Fruit fly (Drosophila melanogaster) whole organism, embryonic: ENCODE results near the gene Srp19.
A peak's percentile ranks its signal among the peaks of the same experiment; 100 is the strongest.

Experiments used
- BtbVII ChIP-seq: fragments of 200-800 bp; sonication (Bioruptor generic); optimal IDR thresholded peaks from 3 replicates; lab custom pipeline; 2017; ENCODE audit warnings: missing biosample characterization, mild to moderate bottlenecking, missing genetic modification characterization
- CG11085 ChIP-seq: fragments of 200-800 bp; sonication (Bioruptor generic); IDR thresholded peaks from 2 replicates; pipeline ENCODE4 v1.3.6; 2022; ENCODE audit warnings: missing biosample characterization, missing genetic modification characterization
- CG12299 ChIP-seq: fragments of 200-800 bp; sonication (Bioruptor generic); optimal IDR thresholded peaks from 2 replicates; lab custom pipeline; 2018; ENCODE audit warnings: missing biosample characterization, mild to moderate bottlenecking, missing genetic modification characterization
- CG12659 ChIP-seq: fragments of 200-800 bp; sonication (Bioruptor generic); optimal IDR thresholded peaks from 3 replicates; lab custom pipeline; 2017; ENCODE audit warnings: mild to moderate bottlenecking, missing biosample characterization, missing genetic modification reagents, missing genetic modification characterization
- CG13894 ChIP-seq: fragments of 200-800 bp; sonication (Bioruptor generic); optimal IDR thresholded peaks from 3 replicates; lab custom pipeline; 2018; ENCODE audit warnings: missing biosample characterization, mild to moderate bottlenecking, missing genetic modification characterization, moderate library complexity
- CG14014 ChIP-seq: fragments of 200-800 bp; sonication (Bioruptor generic); IDR thresholded peaks from 2 replicates; pipeline ENCODE4 v1.3.6; 2022; ENCODE audit warnings: missing biosample characterization, missing genetic modification characterization
- CG14441 ChIP-seq: fragments of 200-800 bp; sonication (Bioruptor generic); IDR thresholded peaks from 2 replicates; pipeline ENCODE4 v1.3.6; 2022; ENCODE audit warnings: missing biosample characterization, missing genetic modification characterization
- CG15011 ChIP-seq: fragments of 200-800 bp; sonication (Bioruptor generic); optimal IDR thresholded peaks from 3 replicates; lab custom pipeline; 2018; ENCODE audit warnings: missing biosample characterization, mild to moderate bottlenecking, missing genetic modification characterization
- CG17328 ChIP-seq: fragments of 200-800 bp; sonication (Bioruptor generic); IDR thresholded peaks from 2 replicates; pipeline ENCODE4 v1.3.6; 2022; ENCODE audit warnings: missing biosample characterization, missing genetic modification characterization
- CG17612 ChIP-seq: fragments of 200-800 bp; sonication (Bioruptor generic); IDR thresholded peaks from 2 replicates; pipeline ENCODE4 v1.3.6; 2022; ENCODE audit warnings: missing biosample characterization, missing genetic modification characterization
- CG18764 ChIP-seq: fragments of 200-800 bp; sonication (Bioruptor generic); optimal IDR thresholded peaks from 3 replicates; lab custom pipeline; 2016; ENCODE audit warnings: missing biosample characterization, missing genetic modification characterization
- CG2120 ChIP-seq: fragments of 200-800 bp; sonication (Bioruptor generic); optimal IDR thresholded peaks from 3 replicates; lab custom pipeline; 2016; ENCODE audit warnings: missing biosample characterization, missing genetic modification characterization
- CG30431 ChIP-seq: fragments of 200-800 bp; sonication (Bioruptor generic); optimal IDR thresholded peaks from 2 replicates; lab custom pipeline; 2017; ENCODE audit warnings: missing biosample characterization, missing genetic modification characterization
- CG31224 ChIP-seq: fragments of 200-800 bp; sonication (Bioruptor generic); IDR thresholded peaks from 2 replicates; pipeline ENCODE4 v1.3.6; 2022; ENCODE audit warnings: missing biosample characterization, missing genetic modification characterization
- CG4282 ChIP-seq: fragments of 200-800 bp; sonication (Bioruptor generic); optimal IDR thresholded peaks from 2 replicates; lab custom pipeline; 2016; ENCODE audit warnings: missing biosample characterization, missing genetic modification characterization
- CG4617 ChIP-seq: fragments of 200-800 bp; sonication (Bioruptor generic); optimal IDR thresholded peaks from 3 replicates; lab custom pipeline; 2016; ENCODE audit warnings: missing biosample characterization, missing genetic modification characterization, borderline replicate concordance
- CG7271 ChIP-seq: fragments of 200-800 bp; sonication (Bioruptor generic); optimal IDR thresholded peaks from 2 replicates; lab custom pipeline; 2018; ENCODE audit warnings: missing biosample characterization, mild to moderate bottlenecking, missing genetic modification characterization, moderate library complexity
- CG7987 ChIP-seq: fragments of 200-800 bp; sonication (Bioruptor generic); optimal IDR thresholded peaks from 2 replicates; lab custom pipeline; 2018; ENCODE audit warnings: missing biosample characterization, mild to moderate bottlenecking, missing genetic modification characterization, moderate library complexity
- CG8388 ChIP-seq: fragments of 200-800 bp; sonication (Bioruptor generic); optimal IDR thresholded peaks from 2 replicates; lab custom pipeline; 2019; ENCODE audit warnings: missing biosample characterization, mild to moderate bottlenecking, missing genetic modification characterization, moderate library complexity
- CG9727 ChIP-seq: fragments of 200-800 bp; sonication (Bioruptor generic); optimal IDR thresholded peaks from 3 replicates; lab custom pipeline; 2017; ENCODE audit warnings: missing biosample characterization, mild to moderate bottlenecking, missing genetic modification characterization
- Dip3 ChIP-seq: fragments of 200-800 bp; sonication (Bioruptor generic); optimal IDR thresholded peaks from 3 replicates; lab custom pipeline; 2016; ENCODE audit warnings: missing biosample characterization, missing genetic modification characterization
- Hr39 ChIP-seq: fragments of >200 bp; optimal IDR thresholded peaks from 2 replicates; lab custom pipeline; 2017
- Hr51 ChIP-seq, 2 experiments: fragments of 200-800 bp; sonication (Bioruptor generic); optimal IDR thresholded peaks; 2 replicates in 1 of 2; 3 replicates in 1 of 2; lab custom pipeline; 2016 to 2018; ENCODE audit warnings: missing biosample characterization in 2 of 2, missing genetic modification characterization in 2 of 2, mild to moderate bottlenecking in 1 of 2, moderate library complexity in 1 of 2
- Kr ChIP-seq: fragments of 200-800 bp; sonication (Bioruptor generic); optimal IDR thresholded peaks from 2 replicates; lab custom pipeline; 2017; ENCODE audit warnings: missing biosample characterization, mild to moderate bottlenecking, missing genetic modification characterization
- Lim3 ChIP-seq: fragments of 200-800 bp; sonication (Bioruptor generic); IDR thresholded peaks from 2 replicates; pipeline ENCODE4 v1.3.6; 2022; ENCODE audit warnings: missing biosample characterization, missing genetic modification characterization
- Max ChIP-seq: fragments of 200-800 bp; sonication (Bioruptor generic); optimal IDR thresholded peaks from 2 replicates; lab custom pipeline; 2016; ENCODE audit warnings: missing biosample characterization, mild to moderate bottlenecking, missing genetic modification characterization
- NFAT ChIP-seq: fragments of 200-800 bp; sonication (Bioruptor generic); IDR thresholded peaks from 2 replicates; pipeline ENCODE4 v1.3.6; 2022; ENCODE audit warnings: missing biosample characterization, missing genetic modification characterization
- Ravus ChIP-seq: fragments of 200-800 bp; sonication (Bioruptor generic); IDR thresholded peaks from 2 replicates; pipeline ENCODE4 v1.3.6; 2022; ENCODE audit warnings: missing biosample characterization, missing genetic modification characterization
- Side ChIP-seq: fragments of 200-800 bp; sonication (Bioruptor generic); optimal IDR thresholded peaks from 2 replicates; lab custom pipeline; 2016; ENCODE audit warnings: missing biosample characterization, missing genetic modification characterization
- Six4 ChIP-seq: fragments of 200-800 bp; sonication (Bioruptor generic); optimal IDR thresholded peaks from 2 replicates; lab custom pipeline; 2016; ENCODE audit warnings: missing biosample characterization, missing genetic modification characterization
- ara ChIP-seq: fragments of 200-800 bp; sonication (Bioruptor generic); IDR thresholded peaks from 2 replicates; pipeline ENCODE4 v1.3.6; 2022; ENCODE audit warnings: missing biosample characterization, missing genetic modification characterization
- ase ChIP-seq: fragments of 200-800 bp; sonication (Bioruptor generic); IDR thresholded peaks from 3 replicates; pipeline ENCODE4 v1.3.6; 2022; ENCODE audit warnings: missing biosample characterization, missing genetic modification characterization
- cg ChIP-seq: fragments of 200-800 bp; sonication (Bioruptor generic); optimal IDR thresholded peaks from 3 replicates; lab custom pipeline; 2019; ENCODE audit warnings: missing biosample characterization, mild to moderate bottlenecking, missing genetic modification characterization, moderate library complexity
- disco-r ChIP-seq: fragments of 200-800 bp; sonication (Bioruptor generic); optimal IDR thresholded peaks from 2 replicates; lab custom pipeline; 2016; ENCODE audit warnings: missing biosample characterization, missing genetic modification characterization
- eve ChIP-seq, 2 experiments: fragments of >200 bp; optimal IDR thresholded peaks; 2 replicates each; lab custom pipeline; 2017; ENCODE audit warnings: missing biosample characterization in 2 of 2, missing genetic modification characterization in 2 of 2
- fd3F ChIP-seq: fragments of 200-800 bp; sonication (Bioruptor generic); optimal IDR thresholded peaks from 2 replicates; lab custom pipeline; 2018; ENCODE audit warnings: missing biosample characterization, mild to moderate bottlenecking, missing genetic modification characterization, moderate library complexity
- gcm2 ChIP-seq: fragments of 200-800 bp; sonication (Bioruptor generic); optimal IDR thresholded peaks from 2 replicates; lab custom pipeline; 2016; ENCODE audit warnings: missing biosample characterization, missing genetic modification characterization
- grn ChIP-seq: fragments of 200-800 bp; sonication (Bioruptor generic); optimal IDR thresholded peaks from 3 replicates; lab custom pipeline; 2017; ENCODE audit warnings: missing biosample characterization, missing genetic modification characterization
- hkb ChIP-seq, 2 experiments: fragments of 200-800 bp in 1 of 2; fragments of >200 bp in 1 of 2; sonication (Bioruptor generic) in 1 of 2; IDR thresholded peaks in 1 of 2; optimal IDR thresholded peaks in 1 of 2; 2 replicates each; pipeline versions ENCODE4 v1.3.6 to Lab custom; 2017 to 2022; ENCODE audit warnings: missing biosample characterization in 1 of 2, missing genetic modification characterization in 1 of 2
- pan ChIP-seq, 4 experiments: fragments of >200 bp in 3 of 4; fragments of 200-800 bp in 1 of 4; sonication (Bioruptor generic) in 1 of 4; optimal IDR thresholded peaks in 3 of 4; IDR thresholded peaks in 1 of 4; 2 replicates each; pipeline versions ENCODE4 v1.3.6 to Lab custom; 2017 to 2022; ENCODE audit warnings: missing biosample characterization in 2 of 4, missing genetic modification characterization in 2 of 4, mixed read lengths in 1 of 4
- pb ChIP-seq: fragments of 200-800 bp; sonication (Bioruptor generic); optimal IDR thresholded peaks from 3 replicates; lab custom pipeline; 2016; ENCODE audit warnings: missing biosample characterization, missing genetic modification characterization
- peb ChIP-seq: fragments of 200-800 bp; sonication (Bioruptor generic); IDR thresholded peaks from 2 replicates; pipeline ENCODE4 v1.3.6; 2022; ENCODE audit warnings: missing biosample characterization, missing genetic modification characterization
- ro ChIP-seq: fragments of 200-800 bp; sonication (Bioruptor generic); IDR thresholded peaks from 2 replicates; pipeline ENCODE4 v1.3.6; 2022; ENCODE audit warnings: missing biosample characterization, missing genetic modification characterization
- sc ChIP-seq, 3 experiments: fragments of >200 bp in 2 of 3; fragments of 200-800 bp in 1 of 3; sonication (Bioruptor generic) in 1 of 3; optimal IDR thresholded peaks; 2 replicates in 2 of 3; 3 replicates in 1 of 3; lab custom pipeline; 2017; ENCODE audit warnings: mild to moderate bottlenecking in 1 of 3, missing biosample characterization in 1 of 3, missing genetic modification characterization in 1 of 3, missing genetic modification reagents in 1 of 3
- sisA ChIP-seq: fragments of 200-800 bp; sonication (Bioruptor generic); IDR thresholded peaks from 2 replicates; pipeline ENCODE4 v1.3.6; 2022; ENCODE audit warnings: missing biosample characterization, missing genetic modification characterization
- stc ChIP-seq: fragments of 200-800 bp; sonication (Bioruptor generic); IDR thresholded peaks from 2 replicates; pipeline ENCODE4 v1.3.6; 2022; ENCODE audit warnings: missing biosample characterization, missing genetic modification characterization
- tin ChIP-seq: fragments of 200-800 bp; sonication (Bioruptor generic); optimal IDR thresholded peaks from 3 replicates; lab custom pipeline; 2016; ENCODE audit warnings: missing biosample characterization, missing genetic modification characterization
- twi ChIP-seq: fragments of 200-800 bp; optimal IDR thresholded peaks from 2 replicates; lab custom pipeline; 2019; ENCODE audit warnings: missing biosample characterization, mild to moderate bottlenecking, missing genetic modification characterization, moderate library complexity
- wdn ChIP-seq: fragments of 200-800 bp; sonication (Bioruptor generic); IDR thresholded peaks from 2 replicates; pipeline ENCODE4 v1.3.6; 2022; ENCODE audit warnings: missing biosample characterization, missing genetic modification characterization
- wek ChIP-seq: fragments of 200-800 bp; sonication (Bioruptor generic); optimal IDR thresholded peaks from 3 replicates; lab custom pipeline; 2018; ENCODE audit warnings: missing biosample characterization, mild to moderate bottlenecking, missing genetic modification characterization, moderate library complexity

Gene Srp19

DNA sequence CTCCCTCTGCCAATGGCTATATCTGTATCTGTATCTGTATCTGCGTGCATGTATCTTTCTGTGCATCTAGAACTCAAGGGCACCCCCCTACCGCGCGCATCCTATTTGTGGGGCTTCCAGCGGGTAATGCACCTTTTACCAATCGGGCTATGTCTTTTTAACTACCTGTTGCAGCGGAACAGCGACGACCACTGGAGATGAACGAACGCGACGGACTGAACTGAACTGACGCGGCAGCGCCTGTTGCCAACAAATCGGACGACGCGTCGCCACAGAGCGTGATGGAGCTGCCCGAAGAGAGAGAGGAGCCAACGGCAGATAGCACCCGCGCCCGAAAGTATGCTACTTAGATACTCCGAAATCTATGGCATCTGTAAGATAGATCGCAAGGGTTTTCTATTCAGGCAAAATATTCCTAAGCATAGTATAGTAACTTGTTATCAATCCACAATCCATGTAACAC, 2.8 kb downstream of the Srp19 start, which contains the start of gene Cln7 (continued):
- TF ChIP-seq sisA (GFP tag; lab: Robert Waterston, UW) (no peak), CG17328 (GFP tag; lab: Robert Waterston, UW) (no peak), Side (GFP tag; lab: Kevin White, UChicago) (peak; percentile 30), CG12299 (tag; lab: Kevin White, UChicago) (no peak), CG7987 (peak; percentile 53), cg (GFP tag; lab: Kevin White, UChicago) (peak; percentile 61), gcm2 (no peak), grn (GFP tag; lab: Kevin White, UChicago) (peak; percentile 80), CG31224 (GFP tag; lab: Robert Waterston, UW) (no peak), sc (optimal IDR thresholded peaks at IDR 0.05; lab: Kevin White, UChicago) (no peak), sc (GFP tag; optimal IDR thresholded peaks at IDR 0.05; lab: Kevin White, UChicago) (no peak), CG14441 (GFP tag; lab: Robert Waterston, UW) (no peak), CG9727 (GFP tag; lab: Kevin White, UChicago) (peak; percentile 40), CG14014 (GFP tag; lab: Robert Waterston, UW) (peak; percentile 44; the same call in 1 of the 2 replicates), eve (GFP tag; optimal IDR thresholded peaks at IDR 0.05; lab: Kevin White, UChicago) (no peak), CG13894 (tag; lab: Kevin White, UChicago) (peak; percentile 64), pb (no peak), CG7271 (tag; lab: Kevin White, UChicago) (no peak), Ravus (GFP tag; lab: Robert Waterston, UW) (no peak), CG4617 (GFP tag; lab: Kevin White, UChicago) (no peak), CG2120 (peak; percentile 2), Dip3 (no peak), ara (GFP tag; lab: Robert Waterston, UW) (peak; percentile 42; the same call in 1 of the 2 replicates), CG8388 (GFP tag; lab: Kevin White, UChicago) (peak; percentile 2), hkb (optimal IDR thresholded peaks at IDR 0.05; lab: Kevin White, UChicago) (no peak), hkb (GFP tag; IDR thresholded peaks at IDR 0.05; lab: Robert Waterston, UW) (peak; percentile 58), CG15011 (GFP tag; lab: Kevin White, UChicago) (no peak), pan (optimal IDR thresholded peaks at IDR 0.05; lab: Kevin White, UChicago) (no peak), pan (GFP tag; optimal IDR thresholded peaks at IDR 0.05 in 1 of 2, IDR thresholded peaks at IDR 0.05 in 1 of 2) (peak in 1 of 2 experiments; percentile 17), Six4 (GFP tag; lab: Kevin White, UChicago) (no peak), CG17612 (GFP tag; lab: Robert Waterston, UW) (no peak), Hr39 (lab: Kevin White, UChicago) (no peak), Lim3 (GFP tag; lab: Robert Waterston, UW) (no peak), BtbVII (GFP tag; lab: Kevin White, UChicago) (peak; percentile 11), CG4282 (GFP tag; lab: Kevin White, UChicago) (no peak), Max (GFP tag; lab: Kevin White, UChicago) (no peak), disco-r (GFP tag; lab: Kevin White, UChicago) (no peak), fd3F (GFP tag; lab: Kevin White, UChicago) (no peak), twi (no peak), CG18764 (GFP tag; lab: Kevin White, UChicago) (no peak), wdn (GFP tag; lab: Robert Waterston, UW) (no peak), CG30431 (no peak), peb (GFP tag; lab: Robert Waterston, UW) (no peak), ase (no peak; the same call in 2 of the 3 replicates), Kr (no peak), tin (GFP tag; lab: Kevin White, UChicago) (no peak), CG11085 (GFP tag; lab: Robert Waterston, UW) (peak; percentile 20; the same call in 1 of the 2 replicates), ro (GFP tag; lab: Robert Waterston, UW) (no peak), stc (GFP tag; lab: Robert Waterston, UW) (peak; percentile 57; the same call in 1 of the 2 replicates), NFAT (GFP tag; lab: Robert Waterston, UW) (peak; percentile 50; the same call in 1 of the 2 replicates), wek (GFP tag; lab: Kevin White, UChicago) (peak; percentile 48), CG12659 (GFP tag; lab: Kevin White, UChicago) (peak; percentile 31), Hr51 (GFP tag; optimal IDR thresholded peaks at IDR 0.05; lab: Kevin White, UChicago) (no peak)
